Worm (Caenorhabditis elegans) whole organism, L2 larva: Measurements from ENCODE around the gene cpg-1.

ENCODE experiments used
- F13H6.1 ChIP-seq: sonication (generic microtip); optimal IDR thresholded peaks from 2 replicates; lab custom pipeline; 2016; ENCODE audit warnings: missing genetic modification characterization, missing compliant biosample characterization
- R02D3.7 ChIP-seq: fragments of 150-350 bp; optimal IDR thresholded peaks from 2 replicates; lab custom pipeline; 2014; ENCODE audit warnings: missing biosample characterization, missing genetic modification characterization
- Y55F3AM.14 ChIP-seq: fragments of 200-800 bp; sonication (Bioruptor generic); optimal IDR thresholded peaks from 2 replicates; lab custom pipeline; 2018; ENCODE audit warnings: mild to moderate bottlenecking, missing genetic modification characterization, missing compliant biosample characterization
- ZK546.5 ChIP-seq: sonication (generic microtip); optimal IDR thresholded peaks from 2 replicates; lab custom pipeline; 2017; ENCODE audit warnings: missing biosample characterization, missing genetic modification characterization
- ama-1 ChIP-seq: fragments of 150-350 bp; optimal IDR thresholded peaks from 2 replicates; lab custom pipeline; 2018; ENCODE audit warnings: inconsistent platforms
- blmp-1 ChIP-seq: sonication (generic microtip); optimal IDR thresholded peaks from 2 replicates; lab custom pipeline; 2017; ENCODE audit warnings: missing genetic modification characterization, mild to moderate bottlenecking, missing compliant biosample characterization, antibody characterized with exemption, moderate library complexity; ENCODE audit not compliant: insufficient read depth
- ceh-16 ChIP-seq: fragments of 150-350 bp; optimal IDR thresholded peaks from 2 replicates; lab custom pipeline; 2014; ENCODE audit warnings: missing biosample characterization, missing genetic modification characterization
- ceh-82 ChIP-seq: fragments of 150-350 bp; optimal IDR thresholded peaks from 2 replicates; lab custom pipeline; 2014; ENCODE audit warnings: missing biosample characterization, missing genetic modification characterization
- crh-2 ChIP-seq: sonication (generic microtip); optimal IDR thresholded peaks from 2 replicates; lab custom pipeline; 2017; ENCODE audit warnings: missing biosample characterization, missing genetic modification characterization
- dmd-4 ChIP-seq: sonication (generic microtip); optimal IDR thresholded peaks from 2 replicates; lab custom pipeline; 2017; ENCODE audit warnings: missing biosample characterization, missing genetic modification characterization
- egl-27 ChIP-seq: sonication (generic microtip); optimal IDR thresholded peaks from 3 replicates; lab custom pipeline; 2017; ENCODE audit warnings: missing biosample characterization, missing genetic modification reagents, missing genetic modification characterization
- elt-1 ChIP-seq: fragments of 150-350 bp; optimal IDR thresholded peaks from 2 replicates; lab custom pipeline; 2014; ENCODE audit warnings: missing biosample characterization, missing genetic modification characterization
- elt-3 ChIP-seq: sonication (generic microtip); optimal IDR thresholded peaks from 2 replicates; lab custom pipeline; 2017; ENCODE audit warnings: missing biosample characterization, missing genetic modification characterization
- fos-1 ChIP-seq: fragments of 150-350 bp; optimal IDR thresholded peaks from 2 replicates; lab custom pipeline; 2014; ENCODE audit warnings: missing biosample characterization, missing genetic modification characterization
- gmeb-1 ChIP-seq: fragments of 150-350 bp; optimal IDR thresholded peaks from 2 replicates; lab custom pipeline; 2014; ENCODE audit warnings: missing biosample characterization, missing genetic modification characterization
- lin-11 ChIP-seq: fragments of 150-350 bp; sonication (generic microtip); optimal IDR thresholded peaks from 2 replicates; lab custom pipeline; 2014; ENCODE audit warnings: missing biosample characterization, missing genetic modification characterization, inconsistent platforms, mixed read lengths
- lin-13 ChIP-seq: fragments of 150-350 bp; optimal IDR thresholded peaks from 2 replicates; lab custom pipeline; 2014; ENCODE audit warnings: missing biosample characterization, missing genetic modification reagents, missing genetic modification characterization
- lsy-2 ChIP-seq, 2 experiments: fragments of 150-350 bp in 1 of 2; sonication (generic microtip) in 1 of 2; optimal IDR thresholded peaks; 2 replicates each; lab custom pipeline; 2014 to 2017; ENCODE audit warnings: missing biosample characterization in 2 of 2, missing genetic modification characterization in 2 of 2
- mab-5 ChIP-seq: fragments of 150-350 bp; optimal IDR thresholded peaks from 2 replicates; lab custom pipeline; 2014; ENCODE audit warnings: missing biosample characterization, missing genetic modification characterization
- mbf-1 ChIP-seq: sonication (generic microtip); optimal IDR thresholded peaks from 2 replicates; lab custom pipeline; 2017; ENCODE audit warnings: missing biosample characterization, missing genetic modification characterization
- mdl-1 ChIP-seq, 2 experiments: fragments of 150-350 bp in 1 of 2; sonication (generic microtip) in 1 of 2; optimal IDR thresholded peaks; 2 replicates each; lab custom pipeline; 2017; ENCODE audit warnings: missing biosample characterization in 2 of 2, missing genetic modification characterization in 2 of 2
- nhr-10 ChIP-seq: sonication (generic microtip); optimal IDR thresholded peaks from 2 replicates; lab custom pipeline; 2017; ENCODE audit warnings: missing biosample characterization, missing genetic modification characterization
- nhr-11 ChIP-seq: fragments of 150-350 bp; optimal IDR thresholded peaks from 2 replicates; lab custom pipeline; 2014; ENCODE audit warnings: missing biosample characterization, missing genetic modification characterization
- nhr-129 ChIP-seq: fragments of 150-350 bp; optimal IDR thresholded peaks from 2 replicates; lab custom pipeline; 2014; ENCODE audit warnings: missing biosample characterization, missing genetic modification characterization
- nhr-21 ChIP-seq: fragments of 150-350 bp; optimal IDR thresholded peaks from 2 replicates; lab custom pipeline; 2014; ENCODE audit warnings: missing biosample characterization, missing genetic modification characterization
- nhr-23 ChIP-seq: fragments of 150-350 bp; optimal IDR thresholded peaks from 2 replicates; lab custom pipeline; 2014; ENCODE audit warnings: missing biosample characterization, missing genetic modification reagents, missing genetic modification characterization
- nhr-237 ChIP-seq: fragments of 150-350 bp; optimal IDR thresholded peaks from 2 replicates; lab custom pipeline; 2014; ENCODE audit warnings: missing biosample characterization, missing genetic modification characterization
- nhr-25 ChIP-seq: fragments of 150-350 bp; sonication (generic microtip); optimal IDR thresholded peaks from 3 replicates; lab custom pipeline; 2014; ENCODE audit warnings: missing biosample characterization, missing genetic modification characterization
- nhr-6 ChIP-seq: fragments of 150-350 bp; optimal IDR thresholded peaks from 2 replicates; lab custom pipeline; 2014; ENCODE audit warnings: missing biosample characterization, missing genetic modification characterization
- nhr-77 ChIP-seq: fragments of 150-350 bp; optimal IDR thresholded peaks from 2 replicates; lab custom pipeline; 2014; ENCODE audit warnings: missing biosample characterization, missing genetic modification characterization
- peb-1 ChIP-seq: fragments of 150-350 bp; optimal IDR thresholded peaks from 2 replicates; lab custom pipeline; 2014; ENCODE audit warnings: missing biosample characterization, missing genetic modification characterization
- sem-4 ChIP-seq: fragments of 150-350 bp; optimal IDR thresholded peaks from 2 replicates; lab custom pipeline; 2014; ENCODE audit warnings: missing biosample characterization, missing genetic modification reagents, missing genetic modification characterization
- skn-1 ChIP-seq: sonication (generic microtip); optimal IDR thresholded peaks from 2 replicates; lab custom pipeline; 2017; ENCODE audit warnings: missing biosample characterization, missing genetic modification characterization
- sma-3 ChIP-seq: sonication (generic microtip); optimal IDR thresholded peaks from 2 replicates; lab custom pipeline; 2016; ENCODE audit warnings: missing genetic modification reagents, missing genetic modification characterization, missing compliant biosample characterization
- sma-9 ChIP-seq, 2 experiments: fragments of 150-350 bp in 1 of 2; sonication (generic microtip) in 1 of 2; optimal IDR thresholded peaks; 2 replicates each; lab custom pipeline; 2014 to 2016; ENCODE audit warnings: missing genetic modification characterization in 2 of 2, mild to moderate bottlenecking in 1 of 2, missing biosample characterization in 1 of 2, missing compliant biosample characterization in 1 of 2, missing genetic modification reagents in 1 of 2, moderate library complexity in 1 of 2
- snpc-4 ChIP-seq: fragments of 150-350 bp; optimal IDR thresholded peaks from 2 replicates; lab custom pipeline; 2014; ENCODE audit warnings: missing biosample characterization, missing genetic modification characterization
- unc-39 ChIP-seq: fragments of 150-350 bp; optimal IDR thresholded peaks from 2 replicates; lab custom pipeline; 2014; ENCODE audit warnings: missing biosample characterization, missing genetic modification characterization
- unc-55 ChIP-seq: fragments of 150-350 bp; sonication (generic microtip); optimal IDR thresholded peaks from 3 replicates; lab custom pipeline; 2014; ENCODE audit warnings: missing biosample characterization, missing genetic modification reagents, missing genetic modification characterization
- unc-62 ChIP-seq: fragments of 150-350 bp; optimal IDR thresholded peaks from 2 replicates; lab custom pipeline; 2014; ENCODE audit warnings: missing biosample characterization, missing genetic modification reagents, missing genetic modification characterization
- zag-1 ChIP-seq: fragments of 150-350 bp; optimal IDR thresholded peaks from 2 replicates; lab custom pipeline; 2014; ENCODE audit warnings: missing biosample characterization, missing genetic modification characterization
- ztf-1 ChIP-seq: fragments of 200-800 bp; sonication (Bioruptor generic); conservative IDR thresholded peaks from 2 replicates; pipeline ENCODE4 v1.3.6; 2022; ENCODE audit warnings: missing genetic modification characterization, missing compliant biosample characterization
- ztf-4 ChIP-seq: fragments of 150-350 bp; optimal IDR thresholded peaks from 2 replicates; lab custom pipeline; 2014; ENCODE audit warnings: missing biosample characterization, missing genetic modification characterization

cpg-1 gene

DNA sequence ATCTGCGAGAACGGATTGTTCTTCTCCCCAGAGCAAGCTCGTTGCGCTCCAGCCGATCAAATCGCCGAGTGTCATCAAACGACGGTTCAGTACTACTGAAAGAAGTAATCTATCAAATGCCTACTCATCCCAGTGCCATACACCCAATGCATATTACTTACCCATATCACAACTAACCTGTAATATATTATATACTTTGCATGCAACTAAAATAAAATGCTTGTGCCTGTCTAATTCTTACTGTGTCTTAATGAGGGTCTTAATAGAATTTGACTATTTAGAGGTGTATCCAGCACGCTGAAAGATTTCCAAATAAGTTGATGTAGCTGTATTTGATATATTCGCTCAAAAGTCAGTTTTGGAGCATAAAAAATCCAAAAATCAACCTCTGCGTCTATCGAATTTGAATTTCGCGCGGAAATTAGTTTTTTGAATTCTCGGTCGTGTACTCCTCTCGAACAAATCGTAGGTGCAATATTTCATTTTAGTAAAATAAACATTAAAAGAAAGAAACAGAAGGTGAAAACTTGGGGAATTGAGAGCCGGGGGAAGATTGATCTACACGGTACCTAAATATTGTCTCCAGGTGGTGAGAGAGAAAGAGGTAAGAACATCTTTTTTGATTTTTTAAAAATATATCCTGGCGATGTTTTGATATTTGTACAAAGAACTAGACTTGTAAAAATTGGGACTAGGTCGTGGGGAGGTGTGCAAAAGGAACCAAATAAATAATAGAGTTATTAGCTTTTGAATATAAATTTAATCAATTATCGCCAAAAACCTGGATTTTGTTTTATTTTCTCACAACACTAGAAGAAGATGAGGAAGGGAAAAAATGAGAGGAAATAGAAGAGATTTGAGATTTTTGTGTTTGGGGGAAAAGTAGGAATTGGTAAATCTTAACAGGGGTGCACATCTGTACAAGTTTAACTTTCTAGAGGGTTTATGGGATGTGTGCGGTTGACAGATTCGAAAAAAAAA, 2.3 kb downstream of the cpg-1 start (continued):
- TF ChIP-seq nhr-23 (tag; lab: Kevin White, UChicago): no peak
- TF ChIP-seq, all 48 proteins: peak for 6

DNA sequence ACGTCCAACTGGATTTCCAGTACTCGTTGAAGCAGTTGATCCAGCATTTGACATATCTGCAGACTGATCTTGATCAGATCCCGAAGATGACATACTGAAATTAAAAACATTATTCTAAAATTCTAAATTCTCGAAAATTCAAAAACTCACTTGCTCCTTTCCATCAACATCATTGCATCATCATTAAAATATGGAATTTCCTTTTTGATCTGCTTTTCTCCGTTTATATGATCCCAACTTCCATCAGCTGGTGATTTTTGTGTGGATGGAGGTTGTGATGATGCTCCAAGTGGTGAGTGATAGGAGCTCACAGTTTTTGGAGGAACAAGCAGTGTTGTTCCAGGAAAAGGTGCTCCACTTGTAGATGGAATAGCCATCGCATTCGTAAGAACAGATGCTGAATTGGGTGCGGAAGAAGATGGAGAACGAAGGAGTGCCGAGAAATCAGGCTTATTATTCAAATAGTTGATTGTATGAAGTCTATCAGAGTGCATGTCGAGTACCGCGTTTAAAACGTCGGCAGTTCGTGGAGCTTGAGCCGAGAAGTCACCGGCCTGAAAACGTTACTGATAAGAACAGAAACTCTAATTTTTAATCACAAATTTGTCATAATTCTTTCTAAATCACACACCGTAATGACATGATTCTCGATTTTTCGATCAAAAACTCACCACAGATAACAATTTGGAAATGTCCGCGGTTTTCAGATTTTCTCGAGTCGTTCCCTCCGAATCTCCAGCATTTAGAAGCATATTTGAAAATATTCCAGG, 4.0 kb downstream of the cpg-1 start:
- TF ChIP-seq nhr-23 (tag; lab: Kevin White, UChicago): no peak
- no peak for TF ChIP-seq sma-3 (GFP tag; lab: Kevin White, UChicago)
- no peak for TF ChIP-seq peb-1 (tag; lab: Kevin White, UChicago)
- TF ChIP-seq unc-39 (tag; lab: Kevin White, UChicago): no peak
- TF ChIP-seq lsy-2 (tag; optimal IDR thresholded peaks at IDR 0.05; lab: Kevin White, UChicago): no peak
- no peak for TF ChIP-seq nhr-129 (tag; lab: Kevin White, UChicago)
- TF ChIP-seq ama-1 (lab: Kevin White, UChicago): peak; percentile 51
- TF ChIP-seq mbf-1: no peak
- no peak for TF ChIP-seq elt-3
- no peak for TF ChIP-seq unc-62 (GFP tag; lab: Kevin White, UChicago)
- TF ChIP-seq fos-1 (tag; lab: Kevin White, UChicago): peak; percentile 36
- TF ChIP-seq snpc-4 (tag; lab: Kevin White, UChicago): no peak
- no peak for TF ChIP-seq ceh-16
- peak; percentile 40 for TF ChIP-seq nhr-21 (tag; lab: Kevin White, UChicago)
- no peak for TF ChIP-seq nhr-6 (tag; lab: Kevin White, UChicago)
- peak; percentile 22 for TF ChIP-seq sma-9 (GFP tag; optimal IDR thresholded peaks at IDR 0.05; lab: Kevin White, UChicago)
- TF ChIP-seq sma-9 (tag; optimal IDR thresholded peaks at IDR 0.05; lab: Kevin White, UChicago): no peak
- TF ChIP-seq sem-4 (tag; lab: Kevin White, UChicago): no peak
- no peak for TF ChIP-seq mdl-1 (tag; optimal IDR thresholded peaks at IDR 0.05; lab: Kevin White, UChicago)
- TF ChIP-seq unc-55 (GFP tag; lab: Kevin White, UChicago): no peak
- no peak for TF ChIP-seq Y55F3AM.14 (GFP tag; lab: Kevin White, UChicago)
- TF ChIP-seq ceh-82 (tag; lab: Kevin White, UChicago): no peak
- TF ChIP-seq mab-5 (tag; lab: Kevin White, UChicago): no peak
- TF ChIP-seq ztf-4 (tag; lab: Kevin White, UChicago): no peak
- TF ChIP-seq lin-13 (GFP tag; lab: Kevin White, UChicago): no peak
- TF ChIP-seq zag-1 (tag; lab: Kevin White, UChicago): no peak
- TF ChIP-seq R02D3.7 (tag; lab: Kevin White, UChicago): no peak
- no peak for TF ChIP-seq ZK546.5 (tag; lab: Kevin White, UChicago)
- TF ChIP-seq skn-1 (tag; lab: Kevin White, UChicago): no peak
- TF ChIP-seq nhr-237 (tag; lab: Kevin White, UChicago): no peak
- TF ChIP-seq lin-11 (tag; lab: Kevin White, UChicago): no peak
- no peak for TF ChIP-seq nhr-11 (tag; lab: Kevin White, UChicago)
- no peak for TF ChIP-seq nhr-25 (tag; lab: Kevin White, UChicago)

DNA sequence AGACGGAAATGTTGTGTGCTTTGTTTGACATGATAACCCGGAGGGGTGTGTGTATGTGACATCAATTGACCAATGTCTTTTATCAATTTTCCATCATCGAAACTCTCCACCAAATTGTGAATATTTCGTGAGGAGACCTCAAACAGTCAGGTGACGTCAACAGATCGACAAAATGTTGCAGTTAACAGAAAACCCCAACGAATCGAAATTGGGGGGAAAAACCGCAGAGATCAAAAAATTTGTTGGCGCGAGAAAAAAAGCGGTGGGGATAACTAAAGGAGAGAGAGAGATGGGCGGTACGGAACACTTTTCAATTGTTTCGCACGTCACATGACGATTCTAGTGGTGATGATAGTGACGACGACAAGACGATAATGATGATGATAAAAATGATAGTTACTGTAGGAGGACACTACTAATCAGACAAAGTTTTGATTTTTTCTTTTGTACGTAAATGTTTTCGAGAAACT, 5.4 kb downstream of the cpg-1 start:
- no peak for TF ChIP-seq elt-1 (tag; lab: Kevin White, UChicago)
- TF ChIP-seq nhr-10 (tag; lab: Kevin White, UChicago): no peak
- TF ChIP-seq nhr-21 (tag; lab: Kevin White, UChicago): peak; percentile 83
- TF ChIP-seq lin-13 (GFP tag; lab: Kevin White, UChicago): peak; percentile 49
- TF ChIP-seq egl-27 (tag; lab: Kevin White, UChicago): no peak
- peak; percentile 81 for TF ChIP-seq nhr-25 (tag; lab: Kevin White, UChicago)
- TF ChIP-seq sem-4 (tag; lab: Kevin White, UChicago): no peak
- no peak for TF ChIP-seq ztf-1 (GFP tag; lab: Robert Waterston, UW)
- TF ChIP-seq mab-5 (tag; lab: Kevin White, UChicago): no peak
- peak; percentile 78 for TF ChIP-seq crh-2
- TF ChIP-seq nhr-77: no peak
- peak in 1 of 2 experiments; percentile 62 for TF ChIP-seq lsy-2 (tag; optimal IDR thresholded peaks at IDR 0.05; lab: Kevin White, UChicago)
- TF ChIP-seq nhr-129 (tag; lab: Kevin White, UChicago): peak; percentile 76
- peak; percentile 85 for TF ChIP-seq sma-3 (GFP tag; lab: Kevin White, UChicago)
- TF ChIP-seq nhr-23 (tag; lab: Kevin White, UChicago): no peak
- no peak for TF ChIP-seq zag-1 (tag; lab: Kevin White, UChicago)
- no peak for TF ChIP-seq peb-1 (tag; lab: Kevin White, UChicago)
- no peak for TF ChIP-seq snpc-4 (tag; lab: Kevin White, UChicago)
- TF ChIP-seq unc-62 (GFP tag; lab: Kevin White, UChicago): no peak
- TF ChIP-seq F13H6.1 (tag; lab: Kevin White, UChicago): peak; percentile 37
- TF ChIP-seq dmd-4 (tag; lab: Kevin White, UChicago): no peak
- peak; percentile 73 for TF ChIP-seq gmeb-1 (tag; lab: Kevin White, UChicago)
- TF ChIP-seq ama-1 (lab: Kevin White, UChicago): no peak
- peak; percentile 24 for TF ChIP-seq blmp-1 (tag; lab: Kevin White, UChicago)
- no peak for TF ChIP-seq R02D3.7 (tag; lab: Kevin White, UChicago)
- TF ChIP-seq mdl-1 (tag; optimal IDR thresholded peaks at IDR 0.05; lab: Kevin White, UChicago): no peak
- TF ChIP-seq unc-55 (GFP tag; lab: Kevin White, UChicago): no peak
- peak; percentile 49 for TF ChIP-seq nhr-6 (tag; lab: Kevin White, UChicago)
- no peak for TF ChIP-seq lin-11 (tag; lab: Kevin White, UChicago)
- TF ChIP-seq Y55F3AM.14 (GFP tag; lab: Kevin White, UChicago): no peak
- no peak for TF ChIP-seq skn-1 (tag; lab: Kevin White, UChicago)
